Worm (Caenorhabditis elegans): ENCODE results near the gene T24D5.6.

DNA sequence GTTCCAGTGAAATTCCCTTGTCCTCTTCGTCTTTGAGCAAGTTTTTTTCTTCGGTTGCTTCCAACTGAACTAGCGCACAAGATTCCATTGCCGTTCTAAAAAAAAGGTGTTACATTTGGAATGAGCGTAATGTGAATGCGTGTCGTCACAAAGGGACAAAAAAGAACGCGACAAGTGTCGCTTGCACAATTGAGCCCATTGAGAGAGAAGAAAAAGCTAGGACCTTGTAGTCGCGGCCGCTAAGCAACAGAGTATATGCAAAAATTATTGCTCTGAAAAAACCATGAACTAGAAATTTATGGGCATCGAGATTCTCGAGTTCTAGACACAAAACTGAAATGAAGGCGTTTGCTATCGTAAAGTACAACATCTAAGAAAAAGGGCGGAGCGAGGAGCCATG is 17.1 kb upstream of the T24D5.6 start, which contains the start of gene T24D5.2:
- TF ChIP-seq him-1 (tag; optimal IDR thresholded peaks at IDR 0.05): no peak
- TF ChIP-seq W03F9.2 (tag; optimal IDR thresholded peaks at IDR 0.05): no peak
- TF ChIP-seq dao-5 (tag; optimal IDR thresholded peaks at IDR 0.05): no peak
